Worm (Caenorhabditis elegans) whole organism, L4 larva: ENCODE results near the gene gcy-29.

Source experiments
- ZK546.5 ChIP-seq, 2 experiments: sonication (generic microtip); optimal IDR thresholded peaks; 2 replicates each; lab custom pipeline; 2017; ENCODE audit warnings: missing biosample characterization in 2 of 2, missing genetic modification characterization in 2 of 2
- aha-1 ChIP-seq: fragments of 150-350 bp; peaks from one replicate; lab custom pipeline; 2014; ENCODE audit warnings: missing biosample characterization, missing genetic modification characterization
- aly-2 ChIP-seq: sonication (generic microtip); optimal IDR thresholded peaks from 2 replicates; lab custom pipeline; 2018; ENCODE audit warnings: missing biosample characterization, missing genetic modification characterization
- ceh-44 ChIP-seq: fragments of 200-800 bp; sonication (Bioruptor generic); IDR thresholded peaks from 2 replicates; pipeline ENCODE4 v1.3.6; 2022; ENCODE audit warnings: missing genetic modification reagents, missing genetic modification characterization, missing compliant biosample characterization
- ceh-82 ChIP-seq: sonication (generic microtip); optimal IDR thresholded peaks from 2 replicates; lab custom pipeline; 2017; ENCODE audit warnings: missing biosample characterization, missing genetic modification characterization
- gei-8 ChIP-seq: fragments of 200-800 bp; sonication (Bioruptor generic); optimal IDR thresholded peaks from 2 replicates; lab custom pipeline; 2018; ENCODE audit warnings: mild to moderate bottlenecking, missing genetic modification characterization, missing compliant biosample characterization
- jun-1 ChIP-seq: fragments of 150-350 bp; optimal IDR thresholded peaks from 2 replicates; lab custom pipeline; 2014; ENCODE audit warnings: missing biosample characterization, missing genetic modification reagents, missing genetic modification characterization
- nhr-25 ChIP-seq: sonication (generic microtip); optimal IDR thresholded peaks from 2 replicates; lab custom pipeline; 2017; ENCODE audit warnings: missing genetic modification characterization, mild to moderate bottlenecking, missing compliant biosample characterization, antibody characterized with exemption, moderate library complexity, borderline replicate concordance; ENCODE audit not compliant: insufficient read depth
- pqm-1 ChIP-seq: sonication (generic microtip); optimal IDR thresholded peaks from 2 replicates; lab custom pipeline; 2017; ENCODE audit warnings: missing biosample characterization, missing genetic modification characterization
- skn-1 ChIP-seq: fragments of 150-350 bp; optimal IDR thresholded peaks from 2 replicates; lab custom pipeline; 2014; ENCODE audit warnings: missing biosample characterization, missing genetic modification characterization
- unc-62 ChIP-seq, 3 experiments: fragments of 150-350 bp in 1 of 3; sonication (generic microtip); optimal IDR thresholded peaks in 2 of 3; peaks in 1 of 3; 1 replicate in 1 of 3; 2 replicates in 2 of 3; lab custom pipeline; 2014 to 2017; ENCODE audit warnings: missing biosample characterization in 3 of 3, missing genetic modification characterization in 3 of 3, missing genetic modification reagents in 3 of 3, missing genotype in 1 of 3

ce11 chrII:14523070-14523572 is 25.5 kb downstream of the gcy-29 start, which contains the start of gene btb-20:
- TF ChIP-seq jun-1 (tag; lab: Kevin White, UChicago) (no peak), ZK546.5 (tag; optimal IDR thresholded peaks at IDR 0.05; lab: Kevin White, UChicago) (no peak), unc-62 (GFP tag; optimal IDR thresholded peaks at IDR 0.05 in 1 of 2; lab: Kevin White, UChicago) (peak in 1 of 2 experiments; percentile 93), unc-62 (tag; optimal IDR thresholded peaks at IDR 0.05; lab: Kevin White, UChicago) (no peak), aha-1 (tag; lab: Kevin White, UChicago) (no peak), pqm-1 (tag; lab: Kevin White, UChicago) (no peak), gei-8 (GFP tag; lab: Kevin White, UChicago) (no peak), nhr-25 (no peak), aly-2 (no peak), skn-1 (no peak), ceh-82 (tag; lab: Kevin White, UChicago) (no peak), ceh-44 (GFP tag; lab: Robert Waterston, UW) (no peak)
